Fruit fly (Drosophila melanogaster) whole organism, wandering third instar larva: Measurements from ENCODE around the gene CG16978.

ENCODE experiments used
- Abd-B ChIP-seq: fragments of >200 bp; optimal IDR thresholded peaks from 2 replicates; lab custom pipeline; 2017; ENCODE audit warnings: missing biosample characterization, missing genetic modification characterization
- CG9705 ChIP-seq: fragments of 200-800 bp; sonication (Bioruptor generic); optimal IDR thresholded peaks from 2 replicates; lab custom pipeline; 2018; ENCODE audit warnings: missing biosample characterization, mild to moderate bottlenecking, missing genetic modification characterization
- Jra ChIP-seq: sonication (Bioruptor generic); optimal IDR thresholded peaks from 2 replicates; lab custom pipeline; 2016; ENCODE audit warnings: missing biosample characterization, missing genetic modification characterization
- Myc ChIP-seq: fragments of >200 bp; optimal IDR thresholded peaks from 2 replicates; lab custom pipeline; 2017
- h ChIP-seq: fragments of 200-800 bp; sonication (Bioruptor generic); optimal IDR thresholded peaks from 3 replicates; lab custom pipeline; 2016; ENCODE audit warnings: missing biosample characterization, mild to moderate bottlenecking, missing genetic modification characterization
- pan ChIP-seq: fragments of >200 bp; optimal IDR thresholded peaks from 2 replicates; lab custom pipeline; 2017
- sv ChIP-seq: fragments of 200-800 bp; sonication (Bioruptor generic); optimal IDR thresholded peaks from 3 replicates; lab custom pipeline; 2016; ENCODE audit warnings: missing biosample characterization, missing genetic modification characterization
- usp ChIP-seq: fragments of >200 bp; optimal IDR thresholded peaks from 2 replicates; lab custom pipeline; 2017; ENCODE audit warnings: missing biosample characterization, missing genetic modification characterization

dm6 chr2L:13113580-13113979, 29.8 kb downstream of the CG16978 start:
- TF ChIP-seq pan (lab: Kevin White, UChicago) (no peak), CG9705 (no peak), usp (no peak), Abd-B (GFP tag; lab: Kevin White, UChicago) (no peak), Myc (no peak), h (GFP tag; lab: Kevin White, UChicago) (no peak), sv (GFP tag; lab: Kevin White, UChicago) (no peak), Jra (no peak)
